Worm (Caenorhabditis elegans) whole organism, mixed stage, embryonic: ENCODE results near the gene hpo-7.

ENCODE experiments used
- ceh-39 ChIP-seq: fragments of 150-350 bp; optimal IDR thresholded peaks from 2 replicates; lab custom pipeline; 2014; ENCODE audit warnings: missing biosample characterization, missing genetic modification characterization
- ces-1 ChIP-seq: fragments of 150-350 bp; optimal IDR thresholded peaks from 2 replicates; lab custom pipeline; 2014; ENCODE audit warnings: missing biosample characterization, missing genetic modification reagents, missing genetic modification characterization
- lin-13 ChIP-seq: fragments of 150-350 bp; optimal IDR thresholded peaks from 2 replicates; lab custom pipeline; 2014; ENCODE audit warnings: missing biosample characterization, missing genetic modification characterization
- nhr-237 ChIP-seq: fragments of 150-350 bp; optimal IDR thresholded peaks from 2 replicates; lab custom pipeline; 2014; ENCODE audit warnings: missing biosample characterization, missing genetic modification characterization
- nhr-28 ChIP-seq: fragments of 150-350 bp; optimal IDR thresholded peaks from 2 replicates; lab custom pipeline; 2014; ENCODE audit warnings: missing biosample characterization, missing genetic modification characterization
- pha-4 ChIP-seq: fragments of 150-350 bp; optimal IDR thresholded peaks from 2 replicates; lab custom pipeline; 2018; ENCODE audit warnings: missing biosample characterization, missing genetic modification reagents, missing genetic modification characterization
- snpc-4 ChIP-seq: fragments of 150-350 bp; optimal IDR thresholded peaks from 2 replicates; lab custom pipeline; 2014; ENCODE audit warnings: missing biosample characterization, missing genetic modification characterization
- tbx-8 ChIP-seq: fragments of 200-800 bp; sonication (Bioruptor generic); optimal IDR thresholded peaks from 2 replicates; lab custom pipeline; 2018; ENCODE audit warnings: mild to moderate bottlenecking, missing genetic modification characterization, moderate library complexity, missing compliant biosample characterization
- ztf-11 ChIP-seq: fragments of 150-350 bp; optimal IDR thresholded peaks from 2 replicates; lab custom pipeline; 2014; ENCODE audit warnings: missing biosample characterization, missing genetic modification characterization

DNA sequence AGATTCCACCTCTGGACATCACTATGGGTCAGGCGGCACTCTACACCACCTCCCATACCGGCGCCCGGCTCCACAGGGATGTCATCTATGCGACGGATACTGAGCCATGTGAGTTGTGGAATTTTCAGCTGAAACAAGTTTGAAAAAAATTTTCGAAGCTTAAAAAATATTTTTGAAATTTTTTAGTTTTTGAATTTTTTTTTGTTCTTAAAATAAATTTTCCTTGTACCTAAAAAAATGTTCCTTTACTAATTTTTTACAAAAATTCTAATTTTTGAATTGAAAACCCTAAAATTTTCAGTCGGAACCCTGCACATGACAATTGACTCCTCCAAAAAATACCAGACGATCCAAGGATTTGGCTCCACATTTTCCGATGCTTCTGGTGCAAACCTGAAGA is 42.2 kb upstream of the hpo-7 start:
- TF ChIP-seq ces-1 (GFP tag; lab: Kevin White, UChicago) (no peak), pha-4 (tag; lab: Kevin White, UChicago) (no peak), ztf-11 (tag; lab: Kevin White, UChicago) (no peak), nhr-237 (tag; lab: Kevin White, UChicago) (no peak), tbx-8 (GFP tag; lab: Kevin White, UChicago) (no peak), nhr-28 (no peak), lin-13 (tag; lab: Kevin White, UChicago) (no peak), snpc-4 (no peak), ceh-39 (no peak)
